Worm (Caenorhabditis elegans): ENCODE data around the gene lgc-23.
A peak's percentile ranks its signal among the peaks of the same experiment; 100 is the strongest.

lgc-23 gene

ce11 chrX:12103712-12104111 is 38.7 kb downstream of the lgc-23 start, which contains the start of gene W03G11.3:
Gene W03G11.3 (minus strand): TSS chrX:12103812.
- TF ChIP-seq C16A3.4 (tag; optimal IDR thresholded peaks at IDR 0.05) (no peak), efl-1 (optimal IDR thresholded peaks at IDR 0.05) (no peak), efl-1 (GFP tag; optimal IDR thresholded peaks at IDR 0.05 in 1 of 2) (no peak), alr-1 (tag; optimal IDR thresholded peaks at IDR 0.05; ENCODE audit: borderline replicate concordance) (no peak), nhr-28 (tag; optimal IDR thresholded peaks at IDR 0.05) (no peak), sox-4 (tag; optimal IDR thresholded peaks at IDR 0.05) (no peak), hlh-4 (tag; optimal IDR thresholded peaks at IDR 0.05) (no peak), lin-39 (tag; optimal IDR thresholded peaks at IDR 0.05) (no peak), unc-130 (tag; optimal IDR thresholded peaks at IDR 0.05) (no peak), swsn-7 (tag; optimal IDR thresholded peaks at IDR 0.05) (no peak), unc-62 (GFP tag; optimal IDR thresholded peaks at IDR 0.05) (no peak), nhr-19 (GFP tag; conservative IDR thresholded peaks at IDR 0.05) (no peak), nhr-20 (tag; optimal IDR thresholded peaks at IDR 0.05) (no peak)

ce11 chrX:12104630-12105029 is 39.6 kb downstream of the lgc-23 start, which contains the start of gene col-181:
Gene col-181 (plus strand): TSS chrX:12104930.
- no peak for TF ChIP-seq C16A3.4 (tag; optimal IDR thresholded peaks at IDR 0.05)
- TF ChIP-seq hlh-4 (tag; optimal IDR thresholded peaks at IDR 0.05): no peak
- TF ChIP-seq pag-3 (tag; optimal IDR thresholded peaks at IDR 0.05; ENCODE audit: borderline replicate concordance, insufficient read depth): peak; percentile 7
- TF ChIP-seq unc-86 (tag; optimal IDR thresholded peaks at IDR 0.05): no peak
- TF ChIP-seq mep-1 (tag; optimal IDR thresholded peaks at IDR 0.05): no peak
- TF ChIP-seq mdl-1 (tag; optimal IDR thresholded peaks at IDR 0.05): no peak
- TF ChIP-seq zip-4 (GFP tag; optimal IDR thresholded peaks at IDR 0.05): no peak
- TF ChIP-seq nhr-11 (tag; optimal IDR thresholded peaks at IDR 0.05): no peak
- no peak for TF ChIP-seq lin-15B (tag; optimal IDR thresholded peaks at IDR 0.05)

ce11 chrX:12105458-12105857 is 40.5 kb downstream of the lgc-23 start:
- TF ChIP-seq blmp-1 (tag; optimal IDR thresholded peaks at IDR 0.05) (no peak), isw-1 (GFP tag; IDR thresholded peaks at IDR 0.05) (no peak), elt-3 (tag; optimal IDR thresholded peaks at IDR 0.05) (no peak), unc-30 (tag; optimal IDR thresholded peaks at IDR 0.05) (no peak), egl-27 (tag; optimal IDR thresholded peaks at IDR 0.05) (no peak), Y116A8C.19 (tag; optimal IDR thresholded peaks at IDR 0.05; ENCODE audit: borderline replicate concordance) (no peak), sptf-1 (tag; optimal IDR thresholded peaks at IDR 0.05) (no peak), efl-3 (GFP tag; optimal IDR thresholded peaks at IDR 0.05) (no peak), lin-15B (tag; optimal IDR thresholded peaks at IDR 0.05) (no peak), sox-4 (tag; optimal IDR thresholded peaks at IDR 0.05) (no peak), nhr-20 (tag; optimal IDR thresholded peaks at IDR 0.05) (no peak), C04F5.9 (tag; optimal IDR thresholded peaks at IDR 0.05) (no peak), lin-14 (GFP tag; optimal IDR thresholded peaks at IDR 0.05) (no peak), fkh-8 (tag; optimal IDR thresholded peaks at IDR 0.05) (no peak), mdl-1 (tag; optimal IDR thresholded peaks at IDR 0.05) (no peak), jun-1 (tag; optimal IDR thresholded peaks at IDR 0.05) (no peak), nhr-12 (tag; optimal IDR thresholded peaks at IDR 0.05) (no peak), nhr-71 (tag; optimal IDR thresholded peaks at IDR 0.05) (no peak)

- TF ChIP-seq elt-3 (tag; optimal IDR thresholded peaks at IDR 0.05) (peak in 2 of 6 experiments; percentile 19 to 52), hlh-17 (GFP tag; optimal IDR thresholded peaks at IDR 0.05; ENCODE audit: borderline replicate concordance) (no peak), ets-5 (GFP tag; IDR thresholded peaks at IDR 0.05) (no peak), lin-14 (GFP tag; optimal IDR thresholded peaks at IDR 0.05) (peak; percentile 87), nhr-28 (tag; optimal IDR thresholded peaks at IDR 0.05) (no peak), fkh-8 (tag; optimal IDR thresholded peaks at IDR 0.05) (peak; percentile 82), lin-39 (tag; optimal IDR thresholded peaks at IDR 0.05) (no peak), pqm-1 (tag; optimal IDR thresholded peaks at IDR 0.05) (no peak), nhr-90 (tag; optimal IDR thresholded peaks at IDR 0.05; ENCODE audit: poor library complexity) (peak; percentile 83), unc-98 (GFP tag; IDR thresholded peaks at IDR 0.05) (no peak), lin-35 (GFP tag; optimal IDR thresholded peaks at IDR 0.05) (peak in 1 of 2 experiments; percentile 42), vab-15 (tag; optimal IDR thresholded peaks at IDR 0.05) (peak; percentile 71), unc-62 (GFP tag; optimal IDR thresholded peaks at IDR 0.05) (no peak), xbp-1 (tag; optimal IDR thresholded peaks at IDR 0.05) (peak; percentile 70), lir-3 (tag; optimal IDR thresholded peaks at IDR 0.05; ENCODE audit: poor library complexity) (peak; percentile 60), zag-1 (tag; optimal IDR thresholded peaks at IDR 0.05) (no peak), pax-3 (tag; optimal IDR thresholded peaks at IDR 0.05) (peak; percentile 34), unc-130 (tag; optimal IDR thresholded peaks at IDR 0.05) (peak; percentile 60), nhr-76 (tag; optimal IDR thresholded peaks at IDR 0.05) (no peak), grh-1 (GFP tag; IDR thresholded peaks at IDR 0.05) (peak; percentile 37; the same call in 1 of the 2 replicates)
These were observed 41.0 kb downstream of the lgc-23 start for ce11 chrX:12106004-12106403.

Data from whole organism, L1 larva.